Worm (Caenorhabditis elegans): Measurements from ENCODE around the gene hlh-3.

DNA sequence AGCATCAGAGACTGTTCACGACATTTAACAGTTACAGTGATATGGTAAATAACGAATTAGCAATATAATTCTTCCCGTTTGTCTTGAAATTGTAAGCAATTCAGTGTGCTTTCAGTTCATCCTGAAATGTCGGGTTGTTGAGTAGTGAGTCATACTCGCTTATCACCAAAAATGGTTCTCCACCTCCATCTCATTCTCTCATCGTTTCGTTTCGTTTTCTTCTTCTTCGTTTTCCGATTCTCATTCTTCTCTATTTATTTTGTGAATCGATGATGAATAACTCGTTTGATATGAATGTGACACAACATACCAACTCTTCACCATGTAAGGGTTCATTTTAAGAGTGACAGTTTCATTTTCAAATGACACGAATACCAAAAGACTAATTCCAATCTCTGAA, 30.0 kb downstream of the hlh-3 start:
- TF ChIP-seq klf-2 (GFP tag; conservative IDR thresholded peaks at IDR 0.05) (no peak), ztf-23 (GFP tag; IDR thresholded peaks at IDR 0.05) (no peak), tab-1 (GFP tag; IDR thresholded peaks at IDR 0.05) (no peak)
